Fruit fly (Drosophila melanogaster): Measurements from ENCODE around the gene mor.
A peak's percentile ranks its signal among the peaks of the same experiment; 100 is the strongest.

mor gene

dm6 chr3R:15920751-15921156, 52.0 kb downstream of the mor start, which contains the start of gene Fbxl7 (continued):
- peak; percentile 17 for TF ChIP-seq NC2β (GFP tag; optimal IDR thresholded peaks at IDR 0.05)
- TF ChIP-seq oc (tag; optimal IDR thresholded peaks at IDR 0.05), result peak; percentile 42
- peak; percentile 45 for TF ChIP-seq HmgD (GFP tag; optimal IDR thresholded peaks at IDR 0.05)
- no peak for TF ChIP-seq CG12942 (GFP tag; optimal IDR thresholded peaks at IDR 0.05)
- TF ChIP-seq Deaf1 (tag; optimal IDR thresholded peaks at IDR 0.05), result no peak
- peak; percentile 62; the same call in 1 of the 3 replicates for TF ChIP-seq CG6791 (GFP tag; IDR thresholded peaks at IDR 0.05; ENCODE audit: partially characterized antibody)
- 0 out of 2 replicates have a peak, but pooled peaks have one; percentile 6 for TF ChIP-seq sob (GFP tag; IDR thresholded peaks at IDR 0.05)
- TF ChIP-seq z (GFP tag; IDR thresholded peaks at IDR 0.05), result peak; percentile 93
- TF ChIP-seq ci (GFP tag; IDR thresholded peaks at IDR 0.05), result peak; percentile 69; the same call in 2 of the 3 replicates
- TF ChIP-seq HLH54F (GFP tag; optimal IDR thresholded peaks at IDR 0.05), result no peak
- no peak for TF ChIP-seq btn (GFP tag; optimal IDR thresholded peaks at IDR 0.05)
- TF ChIP-seq emc (GFP tag; optimal IDR thresholded peaks at IDR 0.05), result no peak
- TF ChIP-seq vvl (GFP tag; IDR thresholded peaks at IDR 0.05), result peak; percentile 61

dm6 chr3R:15920229-15920533, 52.5 kb downstream of the mor start:
- TF ChIP-seq Awh (GFP tag; IDR thresholded peaks at IDR 0.05) (no peak), kni (GFP tag; optimal IDR thresholded peaks at IDR 0.05) (peak; percentile 54), Trl (optimal IDR thresholded peaks at IDR 0.05) (peak in 1 of 2 experiments; percentile 13), Trl (GFP tag; optimal IDR thresholded peaks at IDR 0.05) (no peak), knrl (GFP tag; IDR thresholded peaks at IDR 0.05; ENCODE audit: partially characterized antibody) (no peak), CG2199 (GFP tag; IDR thresholded peaks at IDR 0.05) (peak; percentile 98)

dm6 chr3R:15919367-15920228, 53.1 kb downstream of the mor start:
- TF ChIP-seq CG32532 (GFP tag; IDR thresholded peaks at IDR 0.05), result peak; percentile 27; the same call in 1 of the 2 replicates
- TF ChIP-seq Gsc (GFP tag; IDR thresholded peaks at IDR 0.05), result no peak
- TF ChIP-seq slbo (GFP tag; IDR thresholded peaks at IDR 0.05), result no peak
- TF ChIP-seq prd (optimal IDR thresholded peaks at IDR 0.05), result no peak
- no peak; the same call in 2 of the 3 replicates for TF ChIP-seq prd (GFP tag; IDR thresholded peaks at IDR 0.05)
- peak; percentile 13 for TF ChIP-seq jing (GFP tag; optimal IDR thresholded peaks at IDR 0.05)
- peak; percentile 87 for TF ChIP-seq twi (tag; optimal IDR thresholded peaks at IDR 0.05)
- TF ChIP-seq cwo (GFP tag; optimal IDR thresholded peaks at IDR 0.05), result no peak
- no peak for TF ChIP-seq ham (GFP tag; IDR thresholded peaks at IDR 0.05)
- no peak for TF ChIP-seq pan (optimal IDR thresholded peaks at IDR 0.05)
- TF ChIP-seq pan (GFP tag; optimal IDR thresholded peaks at IDR 0.05 in 1 of 2, IDR thresholded peaks at IDR 0.05 in 1 of 2), result peak in 1 of 2 experiments; percentile 23
- no peak for TF ChIP-seq CG15011 (GFP tag; optimal IDR thresholded peaks at IDR 0.05)
- TF ChIP-seq tin (GFP tag; optimal IDR thresholded peaks at IDR 0.05), result peak; percentile 11
- peak; percentile 68 for TF ChIP-seq cg (GFP tag; optimal IDR thresholded peaks at IDR 0.05)
- TF ChIP-seq CG6689 (GFP tag; IDR thresholded peaks at IDR 0.05), result 0 out of 2 replicates have a peak, but pooled peaks have one; percentile 17
- no peak for TF ChIP-seq nerfin-2 (GFP tag; IDR thresholded peaks at IDR 0.05; ENCODE audit: partially characterized antibody)
- no peak for TF ChIP-seq BEAF-32 (GFP tag; optimal IDR thresholded peaks at IDR 0.05)
- peak; percentile 25 for TF ChIP-seq CG11504 (tag; optimal IDR thresholded peaks at IDR 0.05)
- TF ChIP-seq Meics (GFP tag; optimal IDR thresholded peaks at IDR 0.05), result no peak
- no peak for TF ChIP-seq CG14965 (GFP tag; optimal IDR thresholded peaks at IDR 0.05; ENCODE audit: borderline replicate concordance)
- no peak for TF ChIP-seq crp (GFP tag; optimal IDR thresholded peaks at IDR 0.05)
- 0 out of 2 replicates have a peak, but pooled peaks have one; percentile 26 for TF ChIP-seq dimm (GFP tag; IDR thresholded peaks at IDR 0.05)
- no peak for TF ChIP-seq Hr39 (optimal IDR thresholded peaks at IDR 0.05)
- peak; percentile 86 for TF ChIP-seq CG12769 (tag; optimal IDR thresholded peaks at IDR 0.05)
- peak; percentile 43 for TF ChIP-seq CG5180 (GFP tag; optimal IDR thresholded peaks at IDR 0.05)
- TF ChIP-seq CG17568 (GFP tag; optimal IDR thresholded peaks at IDR 0.05), result no peak
- 0 out of 3 replicates have a peak, but pooled peaks have one; percentile 30 for TF ChIP-seq ken (GFP tag; IDR thresholded peaks at IDR 0.05)
- TF ChIP-seq oc (tag; optimal IDR thresholded peaks at IDR 0.05), result peak; percentile 96
- no peak for TF ChIP-seq Oli (tag; optimal IDR thresholded peaks at IDR 0.05)
- TF ChIP-seq CG1529 (GFP tag; optimal IDR thresholded peaks at IDR 0.05), result peak; percentile 19

Data from whole organism, embryonic.